Fruit fly (Drosophila melanogaster): Measurements from ENCODE around the gene Ac76E.

- TF ChIP-seq psq (optimal IDR thresholded peaks at IDR 0.05) = no peak
- no peak for TF ChIP-seq EcR (GFP tag; optimal IDR thresholded peaks at IDR 0.05)
- TF ChIP-seq pan (optimal IDR thresholded peaks at IDR 0.05) = no peak
- TF ChIP-seq Dll (optimal IDR thresholded peaks at IDR 0.05) = no peak
- TF ChIP-seq usp (GFP tag; optimal IDR thresholded peaks at IDR 0.05) = no peak
- TF ChIP-seq CG8478 (optimal IDR thresholded peaks at IDR 0.05) = no peak
Measured at dm6 chr3L:19928435-19929011, 10.6 kb upstream of the Ac76E start, which contains the start of the genes CG8004 and RhoGDI.
